Worm (Caenorhabditis elegans) whole organism, L4 larva: ENCODE data around the gene rpn-9.
A peak's percentile ranks its signal among the peaks of the same experiment; 100 is the strongest.

Source experiments
- F37D6.2 ChIP-seq: sonication (generic microtip); optimal IDR thresholded peaks from 2 replicates; lab custom pipeline; 2016; ENCODE audit warnings: mild to moderate bottlenecking, missing genetic modification characterization, missing compliant biosample characterization
- R02D3.7 ChIP-seq: fragments of 150-350 bp; sonication (generic microtip); optimal IDR thresholded peaks from 3 replicates; lab custom pipeline; 2014; ENCODE audit warnings: missing biosample characterization, missing genetic modification characterization
- T20F7.1 ChIP-seq: fragments of 200-800 bp; sonication (Bioruptor generic); optimal IDR thresholded peaks from 2 replicates; lab custom pipeline; 2018; ENCODE audit warnings: mild to moderate bottlenecking, missing genetic modification characterization, missing compliant biosample characterization
- T26A8.4 ChIP-seq: fragments of 200-800 bp; sonication (Bioruptor generic); IDR thresholded peaks from 2 replicates; pipeline ENCODE4 v1.3.6; 2022; ENCODE audit warnings: missing genetic modification characterization, missing compliant biosample characterization
- Y105C5A.15 ChIP-seq: fragments of 200-800 bp; sonication (Bioruptor generic); IDR thresholded peaks from 2 replicates; pipeline ENCODE4 v1.3.6; 2022; ENCODE audit warnings: missing genetic modification characterization, missing compliant biosample characterization
- ZK337.2 ChIP-seq: fragments of 200-800 bp; sonication (Bioruptor generic); IDR thresholded peaks from 2 replicates; pipeline ENCODE4 v1.3.6; 2022; ENCODE audit warnings: missing genetic modification reagents, missing genetic modification characterization, missing compliant biosample characterization
- aha-1 ChIP-seq: fragments of 150-350 bp; peaks from one replicate; lab custom pipeline; 2014; ENCODE audit warnings: missing biosample characterization, missing genetic modification characterization
- ama-1 ChIP-seq: fragments of 150-350 bp; optimal IDR thresholded peaks from 2 replicates; lab custom pipeline; 2014; ENCODE audit warnings: inconsistent platforms, mixed read lengths
- attf-4 ChIP-seq: sonication (generic microtip); optimal IDR thresholded peaks from 3 replicates; lab custom pipeline; 2017; ENCODE audit warnings: missing biosample characterization, missing genetic modification characterization
- cey-2 ChIP-seq: sonication (generic microtip); optimal IDR thresholded peaks from 3 replicates; lab custom pipeline; 2017; ENCODE audit warnings: missing genetic modification characterization, mild to moderate bottlenecking, missing compliant biosample characterization, antibody characterized with exemption, borderline replicate concordance; ENCODE audit not compliant: insufficient read depth
- dmd-9 ChIP-seq: fragments of 200-800 bp; sonication (Bioruptor generic); IDR thresholded peaks from 2 replicates; pipeline ENCODE4 v1.3.6; 2022; ENCODE audit warnings: missing genetic modification reagents, missing genetic modification characterization, missing compliant biosample characterization
- dve-1 ChIP-seq: sonication (generic microtip); optimal IDR thresholded peaks from 2 replicates; lab custom pipeline; 2017; ENCODE audit warnings: antibody characterized with exemption, mild to moderate bottlenecking, missing genetic modification characterization, missing compliant biosample characterization; ENCODE audit not compliant: insufficient read depth
- egl-27 ChIP-seq: sonication (generic microtip); optimal IDR thresholded peaks from 3 replicates; lab custom pipeline; 2017; ENCODE audit warnings: missing biosample characterization, missing genetic modification reagents, missing genetic modification characterization
- lin-13 ChIP-seq: fragments of 150-350 bp; optimal IDR thresholded peaks from 2 replicates; lab custom pipeline; 2014; ENCODE audit warnings: missing biosample characterization, missing genetic modification reagents, missing genetic modification characterization
- lin-29 ChIP-seq: fragments of 200-800 bp; sonication (Bioruptor generic); IDR thresholded peaks from 2 replicates; pipeline ENCODE4 v1.3.6; 2022; ENCODE audit warnings: missing genetic modification reagents, missing genetic modification characterization, missing compliant biosample characterization
- madf-5 ChIP-seq, 2 experiments: fragments of 200-800 bp; sonication (Bioruptor generic); IDR thresholded peaks; 2 replicates each; pipeline ENCODE4 v1.3.6; 2022; ENCODE audit warnings: missing compliant biosample characterization in 2 of 2, missing genetic modification characterization in 2 of 2
- madf-9 ChIP-seq: fragments of 200-800 bp; sonication (Bioruptor generic); conservative IDR thresholded peaks from 2 replicates; pipeline ENCODE4 v1.3.6; 2022; ENCODE audit warnings: missing genetic modification reagents, missing genetic modification characterization, missing compliant biosample characterization
- mdl-1 ChIP-seq, 2 experiments: fragments of 150-350 bp in 1 of 2; sonication (generic microtip) in 1 of 2; optimal IDR thresholded peaks; 2 replicates each; lab custom pipeline; 2014 to 2017; ENCODE audit warnings: missing biosample characterization in 2 of 2, missing genetic modification characterization in 2 of 2
- mxl-3 ChIP-seq: fragments of 200-800 bp; sonication (Bioruptor generic); optimal IDR thresholded peaks from 2 replicates; lab custom pipeline; 2018; ENCODE audit warnings: mild to moderate bottlenecking, missing genetic modification characterization, missing compliant biosample characterization
- nhr-10 ChIP-seq: fragments of 150-350 bp; optimal IDR thresholded peaks from 2 replicates; lab custom pipeline; 2014; ENCODE audit warnings: missing biosample characterization, missing genetic modification characterization
- nhr-102 ChIP-seq: sonication (generic microtip); optimal IDR thresholded peaks from 2 replicates; lab custom pipeline; 2016; ENCODE audit warnings: mild to moderate bottlenecking, missing genetic modification characterization, moderate library complexity, missing compliant biosample characterization
- nhr-11 ChIP-seq: fragments of 150-350 bp; optimal IDR thresholded peaks from 2 replicates; lab custom pipeline; 2014; ENCODE audit warnings: missing biosample characterization, missing genetic modification characterization
- nhr-25 ChIP-seq: sonication (generic microtip); optimal IDR thresholded peaks from 2 replicates; lab custom pipeline; 2017; ENCODE audit warnings: missing genetic modification characterization, mild to moderate bottlenecking, missing compliant biosample characterization, antibody characterized with exemption, moderate library complexity, borderline replicate concordance; ENCODE audit not compliant: insufficient read depth
- nhr-41 ChIP-seq: fragments of 200-800 bp; sonication (Bioruptor generic); IDR thresholded peaks from 2 replicates; pipeline ENCODE4 v1.3.6; 2022; ENCODE audit warnings: missing genetic modification reagents, missing genetic modification characterization, missing compliant biosample characterization
- nhr-76 ChIP-seq: fragments of 150-350 bp; optimal IDR thresholded peaks from 2 replicates; lab custom pipeline; 2014; ENCODE audit warnings: missing biosample characterization, missing genetic modification characterization
- nhr-77 ChIP-seq: fragments of 150-350 bp; optimal IDR thresholded peaks from 2 replicates; lab custom pipeline; 2014; ENCODE audit warnings: missing biosample characterization, missing genetic modification characterization
- set-16 ChIP-seq: fragments of 200-800 bp; sonication (Bioruptor generic); IDR thresholded peaks from 2 replicates; pipeline ENCODE4 v1.3.6; 2022; ENCODE audit warnings: missing genetic modification reagents, missing genetic modification characterization, missing compliant biosample characterization
- snpc-1.2 ChIP-seq: fragments of 200-800 bp; sonication (Bioruptor generic); IDR thresholded peaks from 2 replicates; pipeline ENCODE4 v1.3.6; 2022; ENCODE audit warnings: missing genetic modification reagents, missing genetic modification characterization, missing compliant biosample characterization
- spr-1 ChIP-seq: sonication (generic microtip); optimal IDR thresholded peaks from 2 replicates; lab custom pipeline; 2016; ENCODE audit warnings: mild to moderate bottlenecking, missing genetic modification characterization, missing compliant biosample characterization
- tag-97 ChIP-seq: fragments of 200-800 bp; sonication (Bioruptor generic); IDR thresholded peaks from 2 replicates; pipeline ENCODE4 v1.3.6; 2022; ENCODE audit warnings: missing genetic modification characterization, missing compliant biosample characterization
- unc-39 ChIP-seq: sonication (generic microtip); optimal IDR thresholded peaks from 2 replicates; lab custom pipeline; 2017; ENCODE audit warnings: missing biosample characterization, missing genetic modification characterization
- unc-62 ChIP-seq, 3 experiments: fragments of 150-350 bp in 1 of 3; sonication (generic microtip); optimal IDR thresholded peaks in 2 of 3; peaks in 1 of 3; 1 replicate in 1 of 3; 2 replicates in 2 of 3; lab custom pipeline; 2014 to 2017; ENCODE audit warnings: missing biosample characterization in 3 of 3, missing genetic modification characterization in 3 of 3, missing genetic modification reagents in 3 of 3, missing genotype in 1 of 3
- zip-2 ChIP-seq: fragments of 150-350 bp; optimal IDR thresholded peaks from 2 replicates; lab custom pipeline; 2014; ENCODE audit warnings: missing biosample characterization, missing genetic modification characterization

Gene rpn-9

DNA sequence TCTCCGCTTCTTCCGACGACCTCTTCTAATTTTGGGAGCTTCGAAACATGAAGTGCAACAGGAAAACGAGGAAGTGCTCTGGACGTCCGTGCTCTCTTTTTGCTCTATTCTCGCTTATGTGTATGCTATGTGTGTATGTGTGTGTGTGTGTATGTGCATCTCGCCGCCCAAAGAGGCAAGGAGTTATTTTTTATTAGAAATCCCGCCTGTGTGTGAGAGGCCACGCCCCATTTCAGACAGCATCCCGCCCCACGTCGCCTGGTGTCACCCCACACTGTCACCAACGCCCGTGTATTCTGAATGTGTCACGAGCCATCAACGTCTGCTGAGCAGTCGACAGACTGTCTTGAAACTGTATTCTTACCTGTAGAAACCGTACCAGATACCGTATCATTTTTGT lies 16.8 kb upstream of the rpn-9 start, which contains the start of gene T05B9.2:
Gene T05B9.2, plus strand, starts transcription at position 301 of the 400 bp plus-strand sequence.
- TF ChIP-seq nhr-77 (tag; lab: Kevin White, UChicago) (no peak), Y105C5A.15 (GFP tag; lab: Robert Waterston, UW) (no peak), nhr-10 (tag; lab: Kevin White, UChicago) (no peak), ama-1 (lab: Kevin White, UChicago) (no peak), R02D3.7 (tag; lab: Kevin White, UChicago) (no peak), egl-27 (tag; lab: Kevin White, UChicago) (no peak), madf-5 (GFP tag; IDR thresholded peaks at IDR 0.05; lab: Robert Waterston, UW) (no peak), nhr-11 (tag; lab: Kevin White, UChicago) (no peak), zip-2 (tag; lab: Kevin White, UChicago) (no peak), snpc-1.2 (GFP tag; lab: Robert Waterston, UW) (no peak), set-16 (GFP tag; lab: Robert Waterston, UW) (no peak), nhr-76 (tag; lab: Kevin White, UChicago) (no peak)

ce11 chrII:11247414-11247813 lies 8.7 kb upstream of the rpn-9 start, which contains the start of gene T06D8.10:
T06D8.10 (minus strand) TSS chrII:11247514.
- no peak for TF ChIP-seq nhr-11 (tag; lab: Kevin White, UChicago)
- TF ChIP-seq cey-2 = no peak
- no peak for TF ChIP-seq zip-2 (tag; lab: Kevin White, UChicago)
- no peak for TF ChIP-seq T26A8.4 (GFP tag; lab: Robert Waterston, UW)
- no peak for TF ChIP-seq madf-9 (GFP tag; lab: Robert Waterston, UW)
- TF ChIP-seq lin-29 (GFP tag; lab: Robert Waterston, UW) = no peak
- TF ChIP-seq nhr-102 (tag; lab: Kevin White, UChicago) = no peak
- TF ChIP-seq unc-39 = no peak
- peak in 1 of 2 experiments; percentile 5 for TF ChIP-seq mdl-1 (tag; optimal IDR thresholded peaks at IDR 0.05; lab: Kevin White, UChicago)
- peak; percentile 13 for TF ChIP-seq spr-1
- no peak for TF ChIP-seq nhr-25
- TF ChIP-seq attf-4 (tag; lab: Kevin White, UChicago) = no peak
- no peak for TF ChIP-seq dve-1 (tag; lab: Kevin White, UChicago)
- TF ChIP-seq mxl-3 (GFP tag; lab: Kevin White, UChicago) = peak; percentile 49
- no peak for TF ChIP-seq ZK337.2 (GFP tag; lab: Robert Waterston, UW)

- TF ChIP-seq T26A8.4 (GFP tag; lab: Robert Waterston, UW) = no peak
- peak in 1 of 2 experiments; percentile 85 for TF ChIP-seq unc-62 (GFP tag; optimal IDR thresholded peaks at IDR 0.05 in 1 of 2; lab: Kevin White, UChicago)
- TF ChIP-seq unc-62 (tag; optimal IDR thresholded peaks at IDR 0.05; lab: Kevin White, UChicago) = no peak
Observed at ce11 chrII:11246506-11246905, 7.8 kb upstream of the rpn-9 start.

ce11 chrII:11242918-11243317 lies 4.2 kb upstream of the rpn-9 start:
- TF ChIP-seq aha-1 (tag; lab: Kevin White, UChicago) (peak; percentile 80), unc-62 (GFP tag; optimal IDR thresholded peaks at IDR 0.05 in 1 of 2; lab: Kevin White, UChicago) (peak in 1 of 2 experiments; percentile 98), unc-62 (tag; optimal IDR thresholded peaks at IDR 0.05; lab: Kevin White, UChicago) (no peak), T20F7.1 (GFP tag; lab: Kevin White, UChicago) (no peak), zip-2 (tag; lab: Kevin White, UChicago) (no peak), lin-13 (no peak)
- TF ChIP-seq, all 104 proteins: peak for 2

ce11 chrII:11241497-11241896 lies 2.8 kb upstream of the rpn-9 start:
- no peak for TF ChIP-seq dmd-9 (GFP tag; lab: Robert Waterston, UW)
- no peak for TF ChIP-seq egl-27 (tag; lab: Kevin White, UChicago)
- TF ChIP-seq nhr-41 = no peak
- no peak for TF ChIP-seq attf-4 (tag; lab: Kevin White, UChicago)
- TF ChIP-seq nhr-25 = no peak
- no peak for TF ChIP-seq F37D6.2 (tag; lab: Kevin White, UChicago)
- TF ChIP-seq tag-97 (GFP tag; lab: Robert Waterston, UW) = no peak
- no peak for TF ChIP-seq nhr-76 (tag; lab: Kevin White, UChicago)
- TF ChIP-seq, all 104 proteins: peak for 0
